Fruit fly (Drosophila melanogaster): Measurements from ENCODE around the gene tal-AA.

The tal-AA gene

DNA sequence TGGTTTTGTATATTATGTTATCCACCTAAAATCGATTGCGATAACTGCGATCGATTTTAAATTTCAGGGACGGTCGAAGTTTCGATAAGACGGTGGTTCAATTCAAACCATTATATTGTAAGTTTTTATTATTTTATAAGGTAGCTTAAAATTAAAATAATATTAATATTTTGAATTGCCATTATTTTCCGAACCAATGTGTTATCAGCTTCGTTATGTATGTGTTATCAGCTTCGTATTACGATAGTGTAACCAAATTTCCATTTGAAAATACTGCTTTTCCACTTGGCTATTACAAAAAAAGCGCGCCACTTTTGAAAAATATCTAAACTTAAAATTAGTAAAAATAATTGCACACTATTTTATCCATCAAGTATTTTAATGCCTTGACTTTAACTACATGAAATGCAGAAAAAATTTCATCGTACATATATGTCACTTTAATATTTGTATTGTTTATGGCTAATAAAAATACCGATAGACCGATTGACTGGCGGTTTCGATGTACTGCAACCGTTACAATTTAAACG, 27.0 kb downstream of the tal-AA start, which contains the start of gene CG31495 (continued):
- TF ChIP-seq Camta (GFP tag; optimal IDR thresholded peaks at IDR 0.05) (peak; percentile 33), CG6854 (GFP tag; optimal IDR thresholded peaks at IDR 0.05) (no peak), wek (GFP tag; optimal IDR thresholded peaks at IDR 0.05) (no peak), CG7745 (tag; optimal IDR thresholded peaks at IDR 0.05) (no peak), chm (GFP tag; IDR thresholded peaks at IDR 0.05) (no peak), HmgZ (tag; optimal IDR thresholded peaks at IDR 0.05) (peak; percentile 15), vnd (GFP tag; IDR thresholded peaks at IDR 0.05; ENCODE audit: partially characterized antibody) (peak; percentile 42; the same call in 1 of the 3 replicates), CG11723 (GFP tag; optimal IDR thresholded peaks at IDR 0.05) (no peak), Hr3 (GFP tag; optimal IDR thresholded peaks at IDR 0.05) (peak; percentile 7), B-H1 (GFP tag; IDR thresholded peaks at IDR 0.05) (no peak), CG9797 (GFP tag; optimal IDR thresholded peaks at IDR 0.05) (peak; percentile 66), pb (GFP tag; optimal IDR thresholded peaks at IDR 0.05) (no peak), CG4404 (GFP tag; IDR thresholded peaks at IDR 0.05) (no peak), CG13775 (GFP tag; optimal IDR thresholded peaks at IDR 0.05) (peak; percentile 24), MTF-1 (GFP tag; optimal IDR thresholded peaks at IDR 0.05; ENCODE audit: borderline replicate concordance) (no peak), ftz-f1 (GFP tag; optimal IDR thresholded peaks at IDR 0.05) (no peak), H15 (GFP tag; IDR thresholded peaks at IDR 0.05) (no peak), CG4617 (GFP tag; optimal IDR thresholded peaks at IDR 0.05; ENCODE audit: borderline replicate concordance) (peak; percentile 17), E2f2 (GFP tag; IDR thresholded peaks at IDR 0.05) (peak; percentile 81), HLH54F (GFP tag; optimal IDR thresholded peaks at IDR 0.05) (peak; percentile 11), exex (tag; optimal IDR thresholded peaks at IDR 0.05) (no peak), CG6813 (GFP tag; optimal IDR thresholded peaks at IDR 0.05) (no peak), CG2120 (GFP tag; optimal IDR thresholded peaks at IDR 0.05) (peak; percentile 50), caup (GFP tag; optimal IDR thresholded peaks at IDR 0.05; ENCODE audit: severe bottlenecking) (no peak), CG11085 (GFP tag; IDR thresholded peaks at IDR 0.05) (no peak), C15 (GFP tag; IDR thresholded peaks at IDR 0.05) (no peak), CG12219 (GFP tag; optimal IDR thresholded peaks at IDR 0.05) (no peak), ap (GFP tag; IDR thresholded peaks at IDR 0.05) (no peak), CG17612 (GFP tag; IDR thresholded peaks at IDR 0.05) (no peak), CG12744 (GFP tag; optimal IDR thresholded peaks at IDR 0.05) (no peak), Myb (GFP tag; optimal IDR thresholded peaks at IDR 0.05) (peak; percentile 90), CG2712 (tag; optimal IDR thresholded peaks at IDR 0.05) (peak; percentile 49), cwo (GFP tag; optimal IDR thresholded peaks at IDR 0.05) (no peak), Xrp1 (GFP tag; IDR thresholded peaks at IDR 0.05) (0 out of 2 replicates have a peak, but pooled peaks have one; percentile 11), E2f1 (GFP tag; IDR thresholded peaks at IDR 0.05) (no peak), gfzf (GFP tag; optimal IDR thresholded peaks at IDR 0.05) (peak; percentile 55), CG33213 (GFP tag; optimal IDR thresholded peaks at IDR 0.05) (peak; percentile 45), CG2129 (GFP tag; IDR thresholded peaks at IDR 0.05; ENCODE audit: partially characterized antibody) (no peak), unc-4 (GFP tag; IDR thresholded peaks at IDR 0.05; ENCODE audit: partially characterized antibody) (peak; percentile 41), salm (tag; optimal IDR thresholded peaks at IDR 0.05) (no peak), HLH4C (GFP tag; IDR thresholded peaks at IDR 0.05; ENCODE audit: partially characterized antibody) (peak; percentile 74), CG16815 (GFP tag; optimal IDR thresholded peaks at IDR 0.05) (no peak), B-H2 (GFP tag; optimal IDR thresholded peaks at IDR 0.05) (no peak), Fer1 (GFP tag; optimal IDR thresholded peaks at IDR 0.05) (no peak), wdn (GFP tag; IDR thresholded peaks at IDR 0.05) (no peak), TFAM (GFP tag; optimal IDR thresholded peaks at IDR 0.05) (no peak), D19A (tag; optimal IDR thresholded peaks at IDR 0.05) (no peak), p53 (GFP tag; optimal IDR thresholded peaks at IDR 0.05) (no peak), al (GFP tag; IDR thresholded peaks at IDR 0.05) (no peak), bsh (GFP tag; optimal IDR thresholded peaks at IDR 0.05) (no peak)
